Worm (Caenorhabditis elegans): ENCODE results near the gene btb-17.

btb-17 gene

DNA sequence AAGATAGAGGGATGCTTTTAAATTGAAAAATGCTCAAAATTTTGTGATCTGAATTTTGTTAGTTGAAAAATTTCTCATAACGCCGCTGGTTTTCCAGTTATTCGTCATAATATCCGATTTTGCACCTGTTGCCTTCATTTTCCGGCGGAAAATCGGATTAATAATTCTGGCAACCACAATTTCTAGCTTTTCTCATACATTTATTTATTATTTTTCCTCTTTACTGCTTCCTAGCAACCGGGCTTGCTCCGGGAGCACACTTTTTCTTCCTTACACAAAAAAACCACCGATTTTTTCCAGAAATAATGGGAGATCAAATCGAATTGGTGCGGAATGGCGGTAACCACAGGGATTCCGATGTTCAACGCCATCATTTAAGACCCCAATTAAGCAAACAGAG is 27.8 kb upstream of the btb-17 start, which contains the start of gene F02E11.7:
Gene F02E11.7, plus strand, starts transcription at position 301 of the 400 bp plus-strand sequence.
- TF ChIP-seq mbf-1 (tag; optimal IDR thresholded peaks at IDR 0.05) (no peak), aly-2 (tag; optimal IDR thresholded peaks at IDR 0.05) (no peak), nhr-21 (tag; optimal IDR thresholded peaks at IDR 0.05) (no peak), F13H6.1 (tag; optimal IDR thresholded peaks at IDR 0.05) (no peak), egl-27 (tag; optimal IDR thresholded peaks at IDR 0.05) (no peak), gmeb-1 (tag; optimal IDR thresholded peaks at IDR 0.05) (no peak), R02D3.7 (tag; optimal IDR thresholded peaks at IDR 0.05) (no peak), sem-4 (tag; optimal IDR thresholded peaks at IDR 0.05) (no peak), nhr-6 (tag; optimal IDR thresholded peaks at IDR 0.05) (no peak), skn-1 (tag; optimal IDR thresholded peaks at IDR 0.05) (no peak)

DNA sequence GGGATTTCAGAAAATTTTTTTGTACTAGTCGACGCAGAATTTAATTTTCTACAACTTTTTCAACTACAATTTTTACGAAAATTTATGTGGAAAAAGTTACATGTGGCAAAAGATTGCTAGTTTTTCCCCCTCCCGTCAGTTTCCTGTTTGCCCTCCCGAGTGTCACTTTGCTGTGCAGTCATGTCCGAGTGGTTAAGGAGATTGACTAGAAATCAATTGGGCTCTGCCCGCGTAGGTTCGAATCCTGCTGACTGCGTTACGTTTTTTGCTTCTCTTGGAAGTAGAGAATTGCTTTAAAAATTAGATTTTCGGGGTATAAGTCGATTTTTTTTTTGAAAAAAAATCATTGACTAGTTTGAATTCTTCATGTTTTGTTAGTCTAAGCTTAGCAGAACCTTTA is 27.4 kb upstream of the btb-17 start:
- TF ChIP-seq C34F6.9 (tag; optimal IDR thresholded peaks at IDR 0.05) = no peak
- peak; percentile 12 for TF ChIP-seq crh-2 (tag; optimal IDR thresholded peaks at IDR 0.05)

DNA sequence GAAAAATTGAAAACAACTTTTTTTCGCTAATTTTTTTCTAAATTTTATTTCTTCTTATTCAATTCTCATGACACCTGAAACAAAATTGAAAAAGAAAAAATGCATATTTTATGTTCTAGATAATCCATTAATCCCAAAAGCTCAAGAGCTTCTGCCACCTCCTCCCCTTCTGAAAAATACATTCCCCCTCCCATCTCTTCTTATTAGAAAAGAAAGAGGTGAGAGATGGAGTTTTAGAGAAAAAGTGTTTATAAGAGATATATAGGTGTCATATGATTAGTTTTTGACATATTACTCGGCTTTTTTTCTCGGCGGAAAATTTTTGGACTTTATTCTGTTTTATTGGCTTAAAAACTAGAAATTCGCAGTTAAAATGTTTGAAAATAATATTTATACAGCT is 24.6 kb upstream of the btb-17 start:
- TF ChIP-seq unc-55 (GFP tag; optimal IDR thresholded peaks at IDR 0.05) (peak; percentile 66), lsy-2 (tag; optimal IDR thresholded peaks at IDR 0.05) (peak in 1 of 2 experiments; percentile 38), gmeb-1 (tag; optimal IDR thresholded peaks at IDR 0.05) (no peak), nhr-25 (tag; optimal IDR thresholded peaks at IDR 0.05) (no peak), mdl-1 (tag; optimal IDR thresholded peaks at IDR 0.05) (no peak), C34F6.9 (tag; optimal IDR thresholded peaks at IDR 0.05) (peak; percentile 66)

DNA sequence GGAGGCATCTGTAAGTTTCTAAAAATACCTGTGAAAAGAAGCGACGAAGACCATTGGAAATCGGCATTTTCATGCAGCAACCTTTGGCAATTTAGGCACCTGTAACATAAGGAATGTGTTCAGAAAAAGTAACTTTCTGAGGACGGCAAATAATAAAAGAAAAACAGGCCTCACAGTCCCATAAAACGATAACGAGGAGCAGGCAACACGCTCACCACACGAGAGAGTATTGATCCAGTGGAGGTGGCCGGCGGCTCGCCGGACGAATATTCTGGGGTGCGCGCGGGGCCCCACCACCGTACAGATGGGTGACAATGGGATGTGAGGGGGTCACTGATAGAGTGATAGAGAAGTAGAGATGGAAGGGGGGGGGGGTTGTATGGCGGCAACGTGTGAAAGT is 20.3 kb upstream of the btb-17 start, which contains the start of gene F02E11.3:
Gene F02E11.3, minus strand, starts transcription at position 101 of the 400 bp plus-strand sequence.
- TF ChIP-seq sma-9 (GFP tag; optimal IDR thresholded peaks at IDR 0.05) = no peak
- no peak for TF ChIP-seq sma-9 (tag; optimal IDR thresholded peaks at IDR 0.05)
- TF ChIP-seq lin-13 (GFP tag; optimal IDR thresholded peaks at IDR 0.05) = no peak
- no peak for TF ChIP-seq nhr-77 (tag; optimal IDR thresholded peaks at IDR 0.05)
- TF ChIP-seq Y55F3AM.14 (GFP tag; optimal IDR thresholded peaks at IDR 0.05) = no peak
- no peak for TF ChIP-seq egl-27 (tag; optimal IDR thresholded peaks at IDR 0.05)
- TF ChIP-seq nhr-23 (tag; optimal IDR thresholded peaks at IDR 0.05) = no peak
- no peak for TF ChIP-seq skn-1 (tag; optimal IDR thresholded peaks at IDR 0.05)
- TF ChIP-seq lsy-2 (tag; optimal IDR thresholded peaks at IDR 0.05) = no peak
- no peak for TF ChIP-seq ztf-11 (tag; optimal IDR thresholded peaks at IDR 0.05)
- TF ChIP-seq ama-1 (optimal IDR thresholded peaks at IDR 0.05) = no peak
- no peak for TF ChIP-seq ZK546.5 (tag; optimal IDR thresholded peaks at IDR 0.05)
- TF ChIP-seq unc-39 (tag; optimal IDR thresholded peaks at IDR 0.05) = no peak
- no peak for TF ChIP-seq alr-1 (tag; optimal IDR thresholded peaks at IDR 0.05)
- no peak for TF ChIP-seq unc-62 (GFP tag; optimal IDR thresholded peaks at IDR 0.05)
- TF ChIP-seq lin-39 (tag; optimal IDR thresholded peaks at IDR 0.05) = no peak
- no peak for TF ChIP-seq mab-5 (tag; optimal IDR thresholded peaks at IDR 0.05)
- no peak for TF ChIP-seq ceh-82 (tag; optimal IDR thresholded peaks at IDR 0.05)
- no peak for TF ChIP-seq fos-1 (tag; optimal IDR thresholded peaks at IDR 0.05)
- TF ChIP-seq nhr-129 (tag; optimal IDR thresholded peaks at IDR 0.05) = no peak
- TF ChIP-seq nhr-237 (tag; optimal IDR thresholded peaks at IDR 0.05) = no peak

DNA sequence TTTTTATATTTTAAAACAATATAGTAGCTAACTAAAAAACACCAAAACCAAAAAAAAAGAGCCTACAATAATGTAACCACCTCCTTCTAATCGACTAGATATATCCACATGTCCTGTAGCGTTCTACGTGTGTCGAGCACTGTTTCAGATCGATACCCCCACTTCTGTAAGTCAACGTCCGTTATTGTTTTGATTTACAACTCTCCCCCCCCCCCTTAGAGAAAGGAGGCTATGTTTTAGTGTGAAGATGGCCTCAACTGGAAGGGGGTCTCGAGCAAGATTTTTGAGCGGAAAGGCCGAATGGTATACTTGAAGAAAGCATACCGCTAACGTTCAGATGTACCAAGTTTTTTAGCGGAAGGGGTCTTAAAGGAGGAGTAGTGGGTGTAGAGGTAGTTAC is 17.5 kb upstream of the btb-17 start, which contains the start of gene F02E11.4:
Gene F02E11.4, minus strand, starts transcription at position 101 of the 400 bp plus-strand sequence.
- TF ChIP-seq sma-9 (GFP tag; optimal IDR thresholded peaks at IDR 0.05) (no peak), sma-9 (tag; optimal IDR thresholded peaks at IDR 0.05) (no peak), ztf-11 (tag; optimal IDR thresholded peaks at IDR 0.05) (no peak), blmp-1 (tag; optimal IDR thresholded peaks at IDR 0.05; ENCODE audit: insufficient read depth) (no peak), sma-3 (GFP tag; optimal IDR thresholded peaks at IDR 0.05) (no peak), unc-55 (GFP tag; optimal IDR thresholded peaks at IDR 0.05) (no peak), crh-2 (tag; optimal IDR thresholded peaks at IDR 0.05) (no peak), ZK546.5 (tag; optimal IDR thresholded peaks at IDR 0.05) (no peak), mab-5 (tag; optimal IDR thresholded peaks at IDR 0.05) (no peak), nhr-77 (tag; optimal IDR thresholded peaks at IDR 0.05) (no peak), lin-11 (tag; optimal IDR thresholded peaks at IDR 0.05) (no peak)
